Fruit fly (Drosophila melanogaster) whole organism, prepupa: Measurements from ENCODE around the gene CG6937.

Source experiments
- CG6276 ChIP-seq: fragments of 200-800 bp; sonication (Bioruptor generic); optimal IDR thresholded peaks from 2 replicates; lab custom pipeline; 2017; ENCODE audit warnings: missing biosample characterization, mild to moderate bottlenecking, missing genetic modification characterization
- Hr4 ChIP-seq: fragments of 200-800 bp; sonication (Bioruptor generic); optimal IDR thresholded peaks from 3 replicates; lab custom pipeline; 2016; ENCODE audit warnings: missing biosample characterization, missing genetic modification characterization
- svp ChIP-seq: fragments of 200-800 bp; sonication (Bioruptor generic); peaks from one replicate; lab custom pipeline; 2016; ENCODE audit warnings: missing biosample characterization, missing genetic modification characterization

- TF ChIP-seq Hr4 (GFP tag; lab: Kevin White, UChicago) (no peak), svp (GFP tag; lab: Kevin White, UChicago) (no peak), CG6276 (no peak)
Observed at dm6 chr3R:22546017-22546416, 38.6 kb upstream of the CG6937 start.
